Worm (Caenorhabditis elegans) whole organism, L3 larva: ENCODE measurements around the gene cutl-24.

Experiments
- R02D3.7 ChIP-seq: fragments of 150-350 bp; optimal IDR thresholded peaks from 2 replicates; lab custom pipeline; 2014; ENCODE audit warnings: missing biosample characterization, missing genetic modification characterization
- ZK546.5 ChIP-seq: sonication (generic microtip); optimal IDR thresholded peaks from 2 replicates; lab custom pipeline; 2017; ENCODE audit warnings: missing biosample characterization, missing genetic modification characterization
- aly-2 ChIP-seq: fragments of 150-350 bp; optimal IDR thresholded peaks from 2 replicates; lab custom pipeline; 2014; ENCODE audit warnings: missing biosample characterization, missing genetic modification characterization
- ama-1 ChIP-seq: fragments of 150-350 bp; optimal IDR thresholded peaks from 2 replicates; lab custom pipeline; 2018
- ceh-16 ChIP-seq: sonication (generic microtip); optimal IDR thresholded peaks from 2 replicates; lab custom pipeline; 2017; ENCODE audit warnings: missing biosample characterization, missing genetic modification characterization
- ceh-28 ChIP-seq: fragments of 150-350 bp; optimal IDR thresholded peaks from 2 replicates; lab custom pipeline; 2014; ENCODE audit warnings: missing biosample characterization, missing genetic modification reagents, missing genetic modification characterization
- ceh-82 ChIP-seq: fragments of 150-350 bp; optimal IDR thresholded peaks from 2 replicates; lab custom pipeline; 2014; ENCODE audit warnings: missing biosample characterization, missing genetic modification characterization
- ceh-9 ChIP-seq: sonication (generic microtip); optimal IDR thresholded peaks from 2 replicates; lab custom pipeline; 2018; ENCODE audit warnings: missing biosample characterization, missing genetic modification characterization
- daf-12 ChIP-seq: fragments of 150-350 bp; optimal IDR thresholded peaks from 2 replicates; lab custom pipeline; 2014; ENCODE audit warnings: missing biosample characterization, missing genetic modification reagents, missing genetic modification characterization
- egl-27 ChIP-seq: sonication (generic microtip); optimal IDR thresholded peaks from 4 replicates; lab custom pipeline; 2017; ENCODE audit warnings: missing biosample characterization, missing genetic modification reagents, missing genetic modification characterization
- egl-5 ChIP-seq: fragments of 150-350 bp; optimal IDR thresholded peaks from 2 replicates; lab custom pipeline; 2017; ENCODE audit warnings: missing biosample characterization, missing genetic modification reagents, missing genetic modification characterization, inconsistent platforms
- elt-1 ChIP-seq: fragments of 150-350 bp; optimal IDR thresholded peaks from 2 replicates; lab custom pipeline; 2014; ENCODE audit warnings: missing biosample characterization, missing genetic modification characterization
- elt-2 ChIP-seq: sonication (generic microtip); optimal IDR thresholded peaks from 2 replicates; lab custom pipeline; 2016; ENCODE audit warnings: missing genetic modification reagents, mild to moderate bottlenecking, missing genetic modification characterization, missing compliant biosample characterization
- elt-3 ChIP-seq, 3 experiments: fragments of 150-350 bp in 1 of 3; sonication (generic microtip) in 2 of 3; optimal IDR thresholded peaks; 2 replicates in 2 of 3; 4 replicates in 1 of 3; lab custom pipeline; 2014 to 2017; ENCODE audit warnings: missing biosample characterization in 3 of 3, missing genetic modification characterization in 3 of 3
- fkh-10 ChIP-seq: sonication (generic microtip); optimal IDR thresholded peaks from 2 replicates; lab custom pipeline; 2017; ENCODE audit warnings: missing biosample characterization, missing genetic modification reagents, missing genetic modification characterization
- fkh-2 ChIP-seq: fragments of 150-350 bp; optimal IDR thresholded peaks from 2 replicates; lab custom pipeline; 2014; ENCODE audit warnings: missing biosample characterization, missing genetic modification reagents, missing genetic modification characterization
- fos-1 ChIP-seq: fragments of 150-350 bp; optimal IDR thresholded peaks from 2 replicates; lab custom pipeline; 2014; ENCODE audit warnings: missing biosample characterization, missing genetic modification characterization
- hmg-11 ChIP-seq: sonication (generic microtip); optimal IDR thresholded peaks from 2 replicates; lab custom pipeline; 2016; ENCODE audit warnings: missing genetic modification characterization, missing compliant biosample characterization
- jun-1 ChIP-seq: fragments of 150-350 bp; optimal IDR thresholded peaks from 2 replicates; lab custom pipeline; 2014; ENCODE audit warnings: missing biosample characterization, missing genetic modification reagents, missing genetic modification characterization
- lin-15B ChIP-seq: fragments of 150-350 bp; optimal IDR thresholded peaks from 2 replicates; lab custom pipeline; 2014; ENCODE audit warnings: missing biosample characterization, missing genetic modification characterization
- lin-39 ChIP-seq: fragments of 150-350 bp; optimal IDR thresholded peaks from 2 replicates; lab custom pipeline; 2018; ENCODE audit warnings: missing biosample characterization, missing genetic modification reagents, missing genetic modification characterization
- lsy-12 ChIP-seq: sonication (generic microtip); optimal IDR thresholded peaks from 2 replicates; lab custom pipeline; 2016; ENCODE audit warnings: mild to moderate bottlenecking, missing genetic modification characterization, missing compliant biosample characterization
- mdl-1 ChIP-seq: fragments of 150-350 bp; optimal IDR thresholded peaks from 2 replicates; lab custom pipeline; 2014; ENCODE audit warnings: missing biosample characterization, missing genetic modification characterization
- mml-1 ChIP-seq: fragments of 150-350 bp; sonication (generic microtip); optimal IDR thresholded peaks from 3 replicates; lab custom pipeline; 2014; ENCODE audit warnings: missing biosample characterization, missing genetic modification characterization
- nfya-1 ChIP-seq: sonication (generic microtip); optimal IDR thresholded peaks from 2 replicates; lab custom pipeline; 2017; ENCODE audit warnings: missing genetic modification characterization, mild to moderate bottlenecking, missing compliant biosample characterization, antibody characterized with exemption, moderate library complexity; ENCODE audit not compliant: insufficient read depth
- nhr-11 ChIP-seq: fragments of 150-350 bp; optimal IDR thresholded peaks from 2 replicates; lab custom pipeline; 2014; ENCODE audit warnings: missing biosample characterization, missing genetic modification characterization
- nhr-23 ChIP-seq: fragments of 150-350 bp; optimal IDR thresholded peaks from 2 replicates; lab custom pipeline; 2014; ENCODE audit warnings: missing biosample characterization, missing genetic modification reagents, missing genetic modification characterization
- nhr-237 ChIP-seq: fragments of 150-350 bp; optimal IDR thresholded peaks from 2 replicates; lab custom pipeline; 2014; ENCODE audit warnings: missing biosample characterization, missing genetic modification characterization
- nhr-25 ChIP-seq: sonication (generic microtip); optimal IDR thresholded peaks from 2 replicates; lab custom pipeline; 2017; ENCODE audit warnings: missing biosample characterization, missing genetic modification characterization
- nhr-28 ChIP-seq: fragments of 150-350 bp; optimal IDR thresholded peaks from 2 replicates; lab custom pipeline; 2014; ENCODE audit warnings: missing biosample characterization, missing genetic modification characterization
- nhr-43 ChIP-seq: sonication (generic microtip); optimal IDR thresholded peaks from 2 replicates; lab custom pipeline; 2016; ENCODE audit warnings: mild to moderate bottlenecking, missing genetic modification characterization, missing compliant biosample characterization; ENCODE audit not compliant: poor library complexity, severe bottlenecking
- nhr-67 ChIP-seq: fragments of 150-350 bp; optimal IDR thresholded peaks from 2 replicates; lab custom pipeline; 2014; ENCODE audit warnings: missing biosample characterization, missing genetic modification characterization
- nhr-76 ChIP-seq: fragments of 150-350 bp; sonication (generic microtip); optimal IDR thresholded peaks from 5 replicates; lab custom pipeline; 2014; ENCODE audit warnings: missing biosample characterization, missing genetic modification characterization
- nhr-77 ChIP-seq: fragments of 150-350 bp; optimal IDR thresholded peaks from 2 replicates; lab custom pipeline; 2014; ENCODE audit warnings: missing biosample characterization, missing genetic modification characterization
- pha-4 ChIP-seq: fragments of 150-350 bp; optimal IDR thresholded peaks from 2 replicates; lab custom pipeline; 2014; ENCODE audit warnings: missing biosample characterization, missing genetic modification reagents, missing genetic modification characterization
- pqm-1 ChIP-seq: fragments of 150-350 bp; optimal IDR thresholded peaks from 2 replicates; lab custom pipeline; 2017; ENCODE audit warnings: missing biosample characterization, missing genetic modification characterization, inconsistent platforms
- sea-2 ChIP-seq: fragments of 150-350 bp; sonication (generic microtip); optimal IDR thresholded peaks from 4 replicates; lab custom pipeline; 2014; ENCODE audit warnings: missing biosample characterization, missing genetic modification reagents, missing genetic modification characterization
- skn-1 ChIP-seq: fragments of 150-350 bp; optimal IDR thresholded peaks from 2 replicates; lab custom pipeline; 2014; ENCODE audit warnings: missing biosample characterization, missing genetic modification characterization
- snpc-4 ChIP-seq: fragments of 150-350 bp; optimal IDR thresholded peaks from 2 replicates; lab custom pipeline; 2014; ENCODE audit warnings: missing biosample characterization, missing genetic modification characterization
- tbx-2 ChIP-seq: sonication (generic microtip); optimal IDR thresholded peaks from 2 replicates; lab custom pipeline; 2016; ENCODE audit warnings: mild to moderate bottlenecking, missing genetic modification characterization, missing compliant biosample characterization
- unc-39 ChIP-seq: sonication (generic microtip); optimal IDR thresholded peaks from 4 replicates; lab custom pipeline; 2017; ENCODE audit warnings: missing biosample characterization, missing genetic modification characterization
- unc-62 ChIP-seq: fragments of 150-350 bp; sonication (generic microtip); optimal IDR thresholded peaks from 4 replicates; lab custom pipeline; 2014; ENCODE audit warnings: missing biosample characterization, missing genetic modification reagents, missing genetic modification characterization

Gene cutl-24

DNA sequence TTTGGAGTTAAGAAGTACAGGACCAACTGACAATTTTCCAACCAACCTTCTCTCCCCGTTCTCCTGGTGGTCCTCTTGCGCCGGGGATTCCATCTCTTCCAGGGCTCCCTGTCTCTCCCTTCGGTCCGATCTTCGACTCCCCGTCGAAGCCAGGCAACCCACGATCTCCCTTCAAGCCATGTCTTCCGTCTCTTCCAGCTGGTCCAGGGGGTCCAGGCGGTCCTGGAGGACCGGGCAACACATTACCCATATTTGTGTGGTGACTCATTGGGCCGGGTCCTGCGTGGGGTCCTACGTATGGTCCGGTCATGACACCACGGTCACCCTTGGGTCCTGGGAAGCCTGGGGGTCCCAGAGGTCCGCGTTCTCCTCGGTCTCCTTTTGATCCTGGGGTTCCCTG is 23.9 kb upstream of the cutl-24 start:
- no peak for TF ChIP-seq nhr-67
- TF ChIP-seq nfya-1 = no peak
- TF ChIP-seq mml-1 (tag; lab: Kevin White, UChicago) = no peak
- no peak for TF ChIP-seq ama-1
- no peak for TF ChIP-seq nhr-23 (tag; lab: Kevin White, UChicago)
- TF ChIP-seq ceh-16 = no peak
- TF ChIP-seq skn-1 = no peak
- TF ChIP-seq ceh-82 (tag; lab: Kevin White, UChicago) = no peak
- TF ChIP-seq, all 47 proteins: peak for 0

DNA sequence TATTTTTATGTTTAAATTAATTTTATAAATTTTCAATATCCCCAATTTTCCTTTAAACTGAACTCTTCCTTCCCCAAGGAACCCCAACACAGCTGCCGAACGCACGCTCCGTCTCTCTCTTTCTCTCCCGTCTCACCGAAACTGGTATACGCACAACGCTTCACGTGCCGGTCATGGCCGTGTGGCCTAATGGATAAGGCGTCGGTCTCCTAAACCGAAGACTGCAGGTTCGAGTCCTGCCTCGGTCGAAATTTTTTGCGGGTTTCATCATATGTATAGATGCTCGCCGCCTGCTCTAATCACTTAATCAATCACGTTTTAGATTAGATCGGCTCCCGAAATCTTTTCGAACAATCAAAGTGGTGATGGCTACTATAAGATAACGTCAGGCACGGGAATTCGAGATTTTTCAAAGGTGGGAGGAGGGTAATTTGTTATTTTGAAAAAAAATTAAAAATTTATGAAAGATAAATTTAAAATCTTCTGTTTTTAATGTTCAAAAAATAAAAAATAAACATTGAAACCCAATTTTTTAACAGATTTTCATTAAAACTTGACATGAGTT is 21.0 kb upstream of the cutl-24 start:
- TF ChIP-seq egl-5 (tag; lab: Kevin White, UChicago) (peak; percentile 58), jun-1 (tag; lab: Kevin White, UChicago) (peak; percentile 22), unc-39 (tag; lab: Kevin White, UChicago) (no peak), nhr-237 (tag; lab: Kevin White, UChicago) (no peak), snpc-4 (tag; lab: Kevin White, UChicago) (no peak), elt-2 (tag; lab: Kevin White, UChicago) (peak; percentile 30), nfya-1 (peak; percentile 61), lin-39 (peak; percentile 87), nhr-23 (tag; lab: Kevin White, UChicago) (peak; percentile 8), tbx-2 (tag; lab: Kevin White, UChicago) (peak; percentile 32), unc-62 (GFP tag; lab: Kevin White, UChicago) (peak; percentile 26), ZK546.5 (tag; lab: Kevin White, UChicago) (no peak), nhr-25 (tag; lab: Kevin White, UChicago) (no peak), hmg-11 (tag; lab: Kevin White, UChicago) (peak; percentile 94), lin-15B (peak; percentile 23), nhr-76 (no peak), fos-1 (tag; lab: Kevin White, UChicago) (no peak), mdl-1 (tag; lab: Kevin White, UChicago) (peak; percentile 73), elt-3 (tag; optimal IDR thresholded peaks at IDR 0.05; lab: Kevin White, UChicago) (no peak), nhr-28 (no peak), elt-1 (peak; percentile 57), fkh-10 (GFP tag; lab: Kevin White, UChicago) (no peak), ceh-82 (tag; lab: Kevin White, UChicago) (no peak), pqm-1 (tag; lab: Kevin White, UChicago) (peak; percentile 1), ceh-28 (tag; lab: Kevin White, UChicago) (no peak), pha-4 (tag; lab: Kevin White, UChicago) (peak; percentile 56), R02D3.7 (tag; lab: Kevin White, UChicago) (no peak), nhr-67 (no peak), nhr-43 (tag; lab: Kevin White, UChicago) (peak; percentile 45)

DNA sequence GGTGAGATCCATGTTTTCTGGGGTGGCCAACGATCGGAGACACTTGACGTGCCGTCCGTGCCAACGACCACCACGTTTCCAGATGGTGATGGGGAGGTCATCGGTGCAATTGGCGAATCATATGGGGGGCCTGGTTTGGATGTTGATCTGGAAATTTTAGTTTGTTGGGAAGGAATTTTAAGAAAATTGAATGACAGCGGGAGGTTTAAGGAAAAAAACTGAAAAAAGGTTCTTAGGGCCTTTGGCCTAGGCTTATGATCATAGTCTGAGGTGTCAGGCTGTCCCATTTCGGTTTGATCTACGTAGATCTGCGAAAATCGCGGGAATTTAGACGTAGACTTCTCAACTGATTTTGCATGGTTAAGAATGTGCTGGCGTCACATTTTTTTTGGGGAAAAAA is 17.1 kb upstream of the cutl-24 start, which contains the start of gene col-99:
Gene col-99 (minus strand): TSS at position 101 of the 400 bp plus-strand sequence.
- TF ChIP-seq mml-1 (tag; lab: Kevin White, UChicago) = no peak
- TF ChIP-seq daf-12 (tag; lab: Kevin White, UChicago) = no peak
- TF ChIP-seq tbx-2 (tag; lab: Kevin White, UChicago) = no peak
- no peak for TF ChIP-seq ama-1
- TF ChIP-seq fkh-2 (tag; lab: Kevin White, UChicago) = no peak
- no peak for TF ChIP-seq nhr-11 (tag; lab: Kevin White, UChicago)
- TF ChIP-seq egl-27 (tag; lab: Kevin White, UChicago) = no peak
- no peak for TF ChIP-seq nhr-25 (tag; lab: Kevin White, UChicago)
- TF ChIP-seq nhr-77 (tag; lab: Kevin White, UChicago) = no peak
- TF ChIP-seq unc-39 (tag; lab: Kevin White, UChicago) = no peak

DNA sequence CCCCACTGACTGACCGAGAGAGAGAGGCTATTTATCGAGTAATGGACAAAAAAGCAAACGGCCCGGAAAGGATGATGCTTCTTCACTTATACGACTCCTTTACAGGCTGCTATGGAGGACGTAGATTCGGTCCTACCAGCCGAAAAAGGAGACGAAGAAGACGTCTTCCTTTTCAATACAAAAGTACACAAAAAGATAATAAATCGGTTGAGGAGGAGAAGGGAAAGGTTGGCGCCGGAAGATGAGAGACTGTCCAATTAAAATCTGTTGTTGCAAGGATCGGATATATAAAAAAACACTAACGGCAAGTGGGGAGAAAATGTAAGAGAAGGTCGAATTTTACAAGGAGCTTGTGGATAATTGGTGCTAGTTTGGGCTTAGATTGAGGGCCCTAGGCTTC is 16.1 kb upstream of the cutl-24 start:
- TF ChIP-seq ceh-28 (tag; lab: Kevin White, UChicago) (no peak), R02D3.7 (tag; lab: Kevin White, UChicago) (no peak), unc-39 (tag; lab: Kevin White, UChicago) (no peak), lsy-12 (tag; lab: Kevin White, UChicago) (no peak), aly-2 (no peak), mml-1 (tag; lab: Kevin White, UChicago) (no peak), nhr-76 (no peak), sea-2 (GFP tag; lab: Kevin White, UChicago) (no peak), ama-1 (no peak), hmg-11 (tag; lab: Kevin White, UChicago) (no peak), nhr-237 (tag; lab: Kevin White, UChicago) (no peak), nhr-11 (tag; lab: Kevin White, UChicago) (no peak), ceh-82 (tag; lab: Kevin White, UChicago) (no peak), nhr-25 (tag; lab: Kevin White, UChicago) (no peak), tbx-2 (tag; lab: Kevin White, UChicago) (no peak), fkh-2 (tag; lab: Kevin White, UChicago) (no peak), unc-62 (GFP tag; lab: Kevin White, UChicago) (no peak), ceh-9 (tag; lab: Kevin White, UChicago) (no peak)
